Fruit fly (Drosophila melanogaster): ENCODE results near the gene Act88F.

The Act88F gene

DNA sequence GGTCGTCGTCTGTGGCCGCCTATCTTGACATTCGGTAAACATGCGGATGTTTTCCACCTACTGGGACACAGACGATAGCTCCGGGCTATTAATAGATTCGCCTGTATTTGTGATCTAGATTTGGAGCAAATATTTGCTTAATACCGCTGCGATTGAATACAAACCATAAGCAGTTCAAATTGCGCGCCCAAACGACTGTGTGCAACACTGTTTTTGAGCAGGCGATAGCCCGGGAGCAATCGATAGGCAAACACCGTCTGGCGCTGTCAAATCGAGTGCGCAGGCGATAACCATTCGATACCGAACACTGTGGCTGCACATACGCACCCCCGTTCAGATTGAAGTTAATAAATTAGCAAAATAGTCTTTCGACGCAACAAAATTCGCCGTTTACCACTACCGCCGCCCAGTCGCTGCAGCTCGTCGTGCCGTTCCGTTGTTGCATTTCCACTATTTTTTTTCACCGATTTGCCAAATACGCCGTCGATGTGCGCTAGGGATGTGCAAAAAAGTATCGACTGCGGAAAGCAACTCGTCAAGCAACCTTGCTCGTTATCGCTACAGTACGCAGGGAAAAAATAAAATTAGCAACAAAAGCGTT is 31.5 kb upstream of the Act88F start, which contains the start of gene Atx2 (continued):
- TF ChIP-seq nmo (GFP tag; optimal IDR thresholded peaks at IDR 0.05) (peak; percentile 69), CG8089 (GFP tag; optimal IDR thresholded peaks at IDR 0.05) (no peak), Nf-YA (GFP tag; IDR thresholded peaks at IDR 0.05) (no peak), ATbp (GFP tag; optimal IDR thresholded peaks at IDR 0.05) (peak; percentile 8), Antp (GFP tag; optimal IDR thresholded peaks at IDR 0.05) (peak; percentile 45), CG11504 (tag; optimal IDR thresholded peaks at IDR 0.05) (peak; percentile 19), ERR (GFP tag; optimal IDR thresholded peaks at IDR 0.05) (peak; percentile 40), CG8388 (GFP tag; optimal IDR thresholded peaks at IDR 0.05) (peak; percentile 14), chm (GFP tag; IDR thresholded peaks at IDR 0.05) (no peak), crc (GFP tag; optimal IDR thresholded peaks at IDR 0.05) (no peak), tll (GFP tag; optimal IDR thresholded peaks at IDR 0.05) (no peak), zf30C (GFP tag; optimal IDR thresholded peaks at IDR 0.05) (no peak), CG2875 (GFP tag; optimal IDR thresholded peaks at IDR 0.05) (no peak), Blimp-1 (GFP tag; optimal IDR thresholded peaks at IDR 0.05) (peak; percentile 17), usp (GFP tag; optimal IDR thresholded peaks at IDR 0.05) (no peak), gem (tag; optimal IDR thresholded peaks at IDR 0.05) (peak; percentile 9), CG42726 (GFP tag; IDR thresholded peaks at IDR 0.05; ENCODE audit: partially characterized antibody) (peak; percentile 82), CG17385 (GFP tag; optimal IDR thresholded peaks at IDR 0.05) (no peak), Deaf1 (tag; optimal IDR thresholded peaks at IDR 0.05) (peak; percentile 55), bcd (GFP tag; optimal IDR thresholded peaks at IDR 0.05) (peak; percentile 55), insv (GFP tag; optimal IDR thresholded peaks at IDR 0.05) (peak in 1 of 2 experiments; percentile 25), hkb (optimal IDR thresholded peaks at IDR 0.05) (peak; percentile 3), hkb (GFP tag; IDR thresholded peaks at IDR 0.05) (peak; percentile 32; the same call in 1 of the 2 replicates), ab (GFP tag; optimal IDR thresholded peaks at IDR 0.05) (no peak), CG3838 (GFP tag; optimal IDR thresholded peaks at IDR 0.05) (no peak), amos (GFP tag; IDR thresholded peaks at IDR 0.05; ENCODE audit: partially characterized antibody) (peak; percentile 96), CG9932 (GFP tag; IDR thresholded peaks at IDR 0.05) (peak; percentile 82), Mad (GFP tag; optimal IDR thresholded peaks at IDR 0.05) (peak; percentile 53), HLH4C (GFP tag; IDR thresholded peaks at IDR 0.05; ENCODE audit: partially characterized antibody) (peak; percentile 97), Hr51 (GFP tag; optimal IDR thresholded peaks at IDR 0.05) (peak in 1 of 2 experiments; percentile 51), NC2α (GFP tag; optimal IDR thresholded peaks at IDR 0.05) (no peak), CG11695 (GFP tag; IDR thresholded peaks at IDR 0.05) (no peak), CG17612 (GFP tag; IDR thresholded peaks at IDR 0.05) (no peak), CG3407 (GFP tag; optimal IDR thresholded peaks at IDR 0.05) (peak; percentile 8), CG7271 (tag; optimal IDR thresholded peaks at IDR 0.05) (no peak), CG16815 (GFP tag; optimal IDR thresholded peaks at IDR 0.05) (peak; percentile 20), Atf6 (GFP tag; IDR thresholded peaks at IDR 0.05) (peak; percentile 29; the same call in 1 of the 2 replicates), CG14441 (GFP tag; IDR thresholded peaks at IDR 0.05) (no peak), emc (GFP tag; optimal IDR thresholded peaks at IDR 0.05) (no peak), CG6765 (GFP tag; optimal IDR thresholded peaks at IDR 0.05) (no peak), CG17359 (tag; optimal IDR thresholded peaks at IDR 0.05) (peak; percentile 18), tup (GFP tag; optimal IDR thresholded peaks at IDR 0.05) (no peak), cg (GFP tag; optimal IDR thresholded peaks at IDR 0.05) (no peak), ham (GFP tag; IDR thresholded peaks at IDR 0.05) (no peak), lbe (GFP tag; optimal IDR thresholded peaks at IDR 0.05) (no peak), CG14710 (tag; optimal IDR thresholded peaks at IDR 0.05) (peak; percentile 38), CG15696 (tag; optimal IDR thresholded peaks at IDR 0.05) (no peak), Ets65A (GFP tag) (peak; percentile 89), maf-S (GFP tag; optimal IDR thresholded peaks at IDR 0.05) (peak; percentile 10), CG10462 (GFP tag; optimal IDR thresholded peaks at IDR 0.05) (no peak)

Measured in whole organism, embryonic.